Worm (Caenorhabditis elegans) whole organism, L1 larva: ENCODE data around the gene prx-19.

Source experiments
- C04F5.9 ChIP-seq: sonication (generic microtip); optimal IDR thresholded peaks from 2 replicates; lab custom pipeline; 2016; ENCODE audit warnings: missing genetic modification characterization, missing compliant biosample characterization
- C16A3.4 ChIP-seq: fragments of 150-350 bp; optimal IDR thresholded peaks from 2 replicates; lab custom pipeline; 2014; ENCODE audit warnings: missing biosample characterization, missing genetic modification characterization
- C34B4.2 ChIP-seq: sonication (generic microtip); optimal IDR thresholded peaks from 2 replicates; lab custom pipeline; 2017; ENCODE audit warnings: mild to moderate bottlenecking, missing genetic modification characterization, missing compliant biosample characterization
- Y116A8C.19 ChIP-seq: sonication (generic microtip); optimal IDR thresholded peaks from 2 replicates; lab custom pipeline; 2016; ENCODE audit warnings: missing compliant biosample characterization, missing genetic modification characterization, borderline replicate concordance
- aha-1 ChIP-seq: fragments of 150-350 bp; optimal IDR thresholded peaks from 2 replicates; lab custom pipeline; 2014; ENCODE audit warnings: missing biosample characterization, missing genetic modification characterization
- alr-1 ChIP-seq: fragments of 200-800 bp; sonication (Bioruptor generic); optimal IDR thresholded peaks from 2 replicates; lab custom pipeline; 2018; ENCODE audit warnings: borderline replicate concordance, mild to moderate bottlenecking, missing genetic modification characterization, missing compliant biosample characterization
- ceh-63 ChIP-seq: fragments of 200-800 bp; sonication (Bioruptor generic); optimal IDR thresholded peaks from 2 replicates; lab custom pipeline; 2018; ENCODE audit warnings: mild to moderate bottlenecking, missing genetic modification characterization, missing compliant biosample characterization
- ceh-8 ChIP-seq: fragments of 200-800 bp; sonication (Bioruptor generic); optimal IDR thresholded peaks from 2 replicates; lab custom pipeline; 2018; ENCODE audit warnings: mild to moderate bottlenecking, missing genetic modification characterization, moderate library complexity, missing compliant biosample characterization
- ceh-82 ChIP-seq, 3 experiments: fragments of 150-350 bp in 1 of 3; sonication (generic microtip) in 2 of 3; optimal IDR thresholded peaks; 2 replicates each; lab custom pipeline; 2014 to 2017; ENCODE audit warnings: missing biosample characterization in 3 of 3, missing genetic modification characterization in 3 of 3
- ceh-90 ChIP-seq: sonication (generic microtip); optimal IDR thresholded peaks from 2 replicates; lab custom pipeline; 2016; ENCODE audit warnings: missing genetic modification characterization, missing compliant biosample characterization
- dsc-1 ChIP-seq: sonication (generic microtip); optimal IDR thresholded peaks from 2 replicates; lab custom pipeline; 2016; ENCODE audit warnings: mild to moderate bottlenecking, missing genetic modification characterization, missing compliant biosample characterization
- egl-13 ChIP-seq: sonication (generic microtip); optimal IDR thresholded peaks from 2 replicates; lab custom pipeline; 2016; ENCODE audit warnings: missing genotype, missing genetic modification reagents, missing genetic modification characterization, missing compliant biosample characterization
- elt-3 ChIP-seq, 6 experiments: fragments of 150-350 bp in 1 of 6; sonication (generic microtip); optimal IDR thresholded peaks; 2 replicates each; lab custom pipeline; 2017 to 2018; ENCODE audit warnings: missing biosample characterization in 6 of 6, missing genetic modification characterization in 6 of 6, inconsistent platforms in 1 of 6
- ets-5 ChIP-seq: fragments of 200-800 bp; sonication (Bioruptor generic); IDR thresholded peaks from 2 replicates; pipeline ENCODE4 v1.3.6; 2022; ENCODE audit warnings: missing genetic modification characterization, missing compliant biosample characterization
- fkh-10 ChIP-seq: sonication (generic microtip); optimal IDR thresholded peaks from 2 replicates; lab custom pipeline; 2017; ENCODE audit warnings: missing biosample characterization, missing genetic modification reagents, missing genetic modification characterization
- fkh-8 ChIP-seq: sonication (generic microtip); optimal IDR thresholded peaks from 2 replicates; lab custom pipeline; 2016; ENCODE audit warnings: mild to moderate bottlenecking, missing genetic modification characterization, missing compliant biosample characterization
- hlh-17 ChIP-seq: fragments of 200-800 bp; sonication (Bioruptor generic); optimal IDR thresholded peaks from 2 replicates; lab custom pipeline; 2018; ENCODE audit warnings: missing genetic modification characterization, mild to moderate bottlenecking, missing compliant biosample characterization, moderate library complexity, borderline replicate concordance
- hpl-2 ChIP-seq: fragments of 150-350 bp; optimal IDR thresholded peaks from 2 replicates; lab custom pipeline; 2014; ENCODE audit warnings: missing biosample characterization, missing genetic modification reagents, missing genetic modification characterization
- irx-1 ChIP-seq: sonication (generic microtip); optimal IDR thresholded peaks from 2 replicates; lab custom pipeline; 2016; ENCODE audit warnings: missing genetic modification characterization, missing compliant biosample characterization
- lin-14 ChIP-seq: fragments of 200-800 bp; sonication (Bioruptor generic); optimal IDR thresholded peaks from 2 replicates; lab custom pipeline; 2018; ENCODE audit warnings: mild to moderate bottlenecking, missing genetic modification characterization, moderate library complexity, missing compliant biosample characterization
- lin-15B ChIP-seq: fragments of 150-350 bp; sonication (generic microtip); optimal IDR thresholded peaks from 3 replicates; lab custom pipeline; 2014; ENCODE audit warnings: missing biosample characterization, missing genetic modification characterization
- lin-35 ChIP-seq, 2 experiments: fragments of 150-350 bp; optimal IDR thresholded peaks; 2 replicates each; lab custom pipeline; 2014; ENCODE audit warnings: missing biosample characterization in 2 of 2, missing genetic modification characterization in 2 of 2, missing genetic modification reagents in 2 of 2
- lsy-2 ChIP-seq, 2 experiments: fragments of 150-350 bp; optimal IDR thresholded peaks; 2 replicates each; lab custom pipeline; 2014; ENCODE audit warnings: missing biosample characterization in 2 of 2, missing genetic modification characterization in 2 of 2
- nhr-11 ChIP-seq: fragments of 150-350 bp; optimal IDR thresholded peaks from 2 replicates; lab custom pipeline; 2014; ENCODE audit warnings: missing biosample characterization, missing genetic modification characterization
- nhr-19 ChIP-seq: fragments of 200-800 bp; sonication (Bioruptor generic); conservative IDR thresholded peaks from 2 replicates; pipeline ENCODE4 v1.3.6; 2022; ENCODE audit warnings: missing genetic modification characterization, missing compliant biosample characterization
- nhr-20 ChIP-seq: sonication (generic microtip); optimal IDR thresholded peaks from 2 replicates; lab custom pipeline; 2016; ENCODE audit warnings: mild to moderate bottlenecking, missing genetic modification characterization, missing compliant biosample characterization
- nhr-237 ChIP-seq: fragments of 150-350 bp; optimal IDR thresholded peaks from 2 replicates; lab custom pipeline; 2014; ENCODE audit warnings: missing biosample characterization, missing genetic modification characterization
- nhr-28 ChIP-seq: fragments of 150-350 bp; optimal IDR thresholded peaks from 2 replicates; lab custom pipeline; 2014; ENCODE audit warnings: missing biosample characterization, missing genetic modification characterization
- nhr-47 ChIP-seq: sonication (generic microtip); optimal IDR thresholded peaks from 2 replicates; lab custom pipeline; 2016; ENCODE audit warnings: mild to moderate bottlenecking, missing genetic modification characterization, moderate library complexity, missing compliant biosample characterization
- nhr-77 ChIP-seq: fragments of 150-350 bp; optimal IDR thresholded peaks from 2 replicates; lab custom pipeline; 2014; ENCODE audit warnings: missing biosample characterization, missing genetic modification characterization
- nhr-84 ChIP-seq: sonication (generic microtip); optimal IDR thresholded peaks from 2 replicates; lab custom pipeline; 2017; ENCODE audit warnings: missing biosample characterization, missing genetic modification characterization
- nhr-90 ChIP-seq: sonication (generic microtip); optimal IDR thresholded peaks from 2 replicates; lab custom pipeline; 2016; ENCODE audit warnings: mild to moderate bottlenecking, missing genetic modification characterization, missing compliant biosample characterization; ENCODE audit not compliant: poor library complexity
- pqm-1 ChIP-seq: sonication (generic microtip); optimal IDR thresholded peaks from 3 replicates; lab custom pipeline; 2017; ENCODE audit warnings: missing biosample characterization, missing genetic modification characterization
- rnt-1 ChIP-seq: sonication (generic microtip); optimal IDR thresholded peaks from 2 replicates; lab custom pipeline; 2016; ENCODE audit warnings: mild to moderate bottlenecking, missing genetic modification characterization, moderate library complexity, missing compliant biosample characterization
- skn-1 ChIP-seq: fragments of 150-350 bp; optimal IDR thresholded peaks from 2 replicates; lab custom pipeline; 2014; ENCODE audit warnings: missing biosample characterization, missing genetic modification characterization
- snpc-4 ChIP-seq: fragments of 150-350 bp; optimal IDR thresholded peaks from 2 replicates; lab custom pipeline; 2014; ENCODE audit warnings: missing biosample characterization, missing genetic modification characterization
- sox-4 ChIP-seq: sonication (generic microtip); optimal IDR thresholded peaks from 2 replicates; lab custom pipeline; 2016; ENCODE audit warnings: missing genetic modification characterization, missing compliant biosample characterization
- swsn-7 ChIP-seq: sonication (generic microtip); optimal IDR thresholded peaks from 2 replicates; lab custom pipeline; 2016; ENCODE audit warnings: missing genetic modification characterization, missing compliant biosample characterization
- tlp-1 ChIP-seq: fragments of 150-350 bp; optimal IDR thresholded peaks from 2 replicates; lab custom pipeline; 2014; ENCODE audit warnings: missing biosample characterization, missing genetic modification characterization
- unc-130 ChIP-seq: fragments of 150-350 bp; optimal IDR thresholded peaks from 2 replicates; lab custom pipeline; 2017; ENCODE audit warnings: missing biosample characterization, missing genetic modification characterization, inconsistent platforms
- unc-30 ChIP-seq: sonication (generic microtip); optimal IDR thresholded peaks from 2 replicates; lab custom pipeline; 2017; ENCODE audit warnings: missing biosample characterization, missing genetic modification characterization
- unc-98 ChIP-seq: fragments of 200-800 bp; sonication (Bioruptor generic); IDR thresholded peaks from 2 replicates; pipeline ENCODE4 v1.3.6; 2022; ENCODE audit warnings: missing genetic modification characterization, missing compliant biosample characterization
- xbp-1 ChIP-seq: sonication (generic microtip); optimal IDR thresholded peaks from 2 replicates; lab custom pipeline; 2016; ENCODE audit warnings: missing genetic modification characterization, missing compliant biosample characterization
- zag-1 ChIP-seq: fragments of 150-350 bp; optimal IDR thresholded peaks from 2 replicates; lab custom pipeline; 2014; ENCODE audit warnings: missing biosample characterization, missing genetic modification characterization
- zip-4 ChIP-seq: fragments of 200-800 bp; sonication (Bioruptor generic); optimal IDR thresholded peaks from 2 replicates; lab custom pipeline; 2018; ENCODE audit warnings: mild to moderate bottlenecking, missing genetic modification characterization, moderate library complexity, missing compliant biosample characterization
- ztf-11 ChIP-seq, 2 experiments: sonication (generic microtip); optimal IDR thresholded peaks; 2 replicates each; lab custom pipeline; 2016 to 2017; ENCODE audit warnings: missing genetic modification characterization in 2 of 2, missing biosample characterization in 1 of 2, missing compliant biosample characterization in 1 of 2
- ztf-4 ChIP-seq: fragments of 150-350 bp; optimal IDR thresholded peaks from 2 replicates; lab custom pipeline; 2014; ENCODE audit warnings: missing biosample characterization, missing genetic modification characterization

prx-19 gene

ce11 chrIII:8770243-8770642 is 38.9 kb downstream of the prx-19 start (continued):
- TF ChIP-seq aha-1 (tag; lab: Kevin White, UChicago): no peak
- no peak for TF ChIP-seq ztf-4 (tag; lab: Kevin White, UChicago)
- TF ChIP-seq swsn-7 (tag; lab: Kevin White, UChicago): no peak
- no peak for TF ChIP-seq nhr-90 (tag; lab: Kevin White, UChicago)
- TF ChIP-seq unc-98 (GFP tag; lab: Robert Waterston, UW): no peak

DNA sequence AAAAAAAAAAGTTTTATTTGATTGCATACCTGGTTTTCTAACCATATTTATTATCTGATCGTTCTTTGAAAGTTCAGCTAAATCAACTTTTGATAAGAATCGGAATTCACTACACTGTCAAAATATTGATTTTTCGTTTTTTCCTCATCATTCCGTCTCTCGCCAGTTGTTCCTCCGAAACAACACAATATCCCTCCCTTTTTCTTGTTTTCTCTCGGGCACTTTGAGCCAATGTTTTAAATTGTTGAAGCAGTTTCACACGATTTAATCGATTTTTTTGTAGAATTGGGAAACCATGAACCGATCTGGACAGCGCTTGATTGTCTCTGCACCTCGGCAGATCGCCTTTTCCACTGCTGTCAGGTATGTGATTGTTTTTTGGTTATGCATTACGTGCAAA is 39.8 kb downstream of the prx-19 start, which contains the start of gene K02D10.1:
Gene K02D10.1, plus strand, starts transcription at position 284 of the 400 bp plus-strand sequence.
- TF ChIP-seq pqm-1 (tag; lab: Kevin White, UChicago) (no peak), hlh-17 (no peak), ceh-63 (no peak), ets-5 (GFP tag; lab: Robert Waterston, UW) (no peak), elt-3 (tag; optimal IDR thresholded peaks at IDR 0.05; lab: Kevin White, UChicago) (no peak), zip-4 (GFP tag; lab: Kevin White, UChicago) (no peak), swsn-7 (tag; lab: Kevin White, UChicago) (no peak), Y116A8C.19 (tag; lab: Kevin White, UChicago) (no peak)
- TF ChIP-seq, all 84 proteins: peak for 0

DNA sequence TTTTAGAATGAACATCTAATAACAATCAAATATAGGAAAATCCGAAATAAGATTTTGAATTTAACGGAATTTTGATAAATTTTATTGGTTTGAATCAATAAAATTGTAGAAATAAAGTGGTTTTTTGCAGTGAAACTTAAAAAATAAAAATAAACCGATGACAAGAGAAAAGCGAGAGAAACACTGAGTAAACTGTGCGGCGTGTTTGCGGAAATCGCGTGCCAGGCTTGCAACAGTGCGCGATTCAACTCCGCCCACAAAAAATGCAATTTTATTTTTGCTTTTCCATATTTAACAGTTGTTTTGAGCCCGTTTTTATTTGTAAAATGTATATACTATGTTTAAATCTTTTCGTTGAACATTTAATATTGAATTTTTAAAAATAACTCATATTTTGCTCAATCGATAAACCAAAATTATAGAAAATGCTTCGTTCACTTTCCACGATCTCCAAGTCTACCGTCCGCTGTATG is 41.2 kb downstream of the prx-19 start, which contains the start of gene mtss-1:
Gene mtss-1, plus strand, starts transcription at position 423 of the 473 bp plus-strand sequence.
- TF ChIP-seq fkh-8 (tag; lab: Kevin White, UChicago) (peak; percentile 18), unc-130 (tag; lab: Kevin White, UChicago) (peak; percentile 59), nhr-19 (GFP tag; lab: Robert Waterston, UW) (peak; percentile 59), xbp-1 (tag; lab: Kevin White, UChicago) (peak; percentile 55), C16A3.4 (tag; lab: Kevin White, UChicago) (peak; percentile 37), hpl-2 (GFP tag; lab: Kevin White, UChicago) (peak; percentile 60), hlh-17 (no peak), C04F5.9 (tag; lab: Kevin White, UChicago) (peak; percentile 34), nhr-84 (tag; lab: Kevin White, UChicago) (no peak), egl-13 (tag; lab: Kevin White, UChicago) (peak; percentile 54), rnt-1 (tag; lab: Kevin White, UChicago) (peak; percentile 78), nhr-28 (no peak), lsy-2 (tag; optimal IDR thresholded peaks at IDR 0.05; lab: Kevin White, UChicago) (peak; percentile 48 to 63), snpc-4 (tag; lab: Kevin White, UChicago) (peak; percentile 46), zag-1 (tag; lab: Kevin White, UChicago) (no peak), nhr-20 (peak; percentile 62), aha-1 (tag; lab: Kevin White, UChicago) (no peak), lin-15B (tag; lab: Kevin White, UChicago) (peak; percentile 15), unc-30 (tag; lab: Kevin White, UChicago) (no peak), fkh-10 (no peak), elt-3 (tag; optimal IDR thresholded peaks at IDR 0.05; lab: Kevin White, UChicago) (peak in 1 of 6 experiments; percentile 5), ceh-8 (GFP tag; lab: Kevin White, UChicago) (no peak), tlp-1 (tag; lab: Kevin White, UChicago) (no peak), unc-98 (GFP tag; lab: Robert Waterston, UW) (no peak), nhr-47 (tag; lab: Kevin White, UChicago) (peak; percentile 70), lin-35 (GFP tag; optimal IDR thresholded peaks at IDR 0.05; lab: Kevin White, UChicago) (peak; percentile 45 to 67), lin-14 (GFP tag; lab: Kevin White, UChicago) (peak; percentile 50), C34B4.2 (tag; lab: Kevin White, UChicago) (no peak), dsc-1 (tag; lab: Kevin White, UChicago) (peak; percentile 65), ztf-11 (tag; optimal IDR thresholded peaks at IDR 0.05; lab: Kevin White, UChicago) (peak in 1 of 2 experiments; percentile 42), alr-1 (no peak), nhr-237 (tag; lab: Kevin White, UChicago) (no peak), ceh-90 (no peak), skn-1 (tag; lab: Kevin White, UChicago) (peak; percentile 64), irx-1 (tag; lab: Kevin White, UChicago) (peak; percentile 33), ets-5 (GFP tag; lab: Robert Waterston, UW) (no peak), ceh-82 (tag; optimal IDR thresholded peaks at IDR 0.05; lab: Kevin White, UChicago) (peak; percentile 4 to 47 (median 44)), sox-4 (tag; lab: Kevin White, UChicago) (no peak), nhr-77 (no peak), zip-4 (GFP tag; lab: Kevin White, UChicago) (no peak), ztf-4 (tag; lab: Kevin White, UChicago) (no peak), nhr-11 (tag; lab: Kevin White, UChicago) (no peak)
